Worm (Caenorhabditis elegans) whole organism, mixed stage, embryonic: ENCODE data around the gene sams-1.

ENCODE experiments used
- M03D4.4 ChIP-seq: sonication (generic microtip); optimal IDR thresholded peaks from 2 replicates; lab custom pipeline; 2017; ENCODE audit warnings: mild to moderate bottlenecking, missing genetic modification characterization, missing compliant biosample characterization
- bed-3 ChIP-seq: fragments of 200-800 bp; sonication (Bioruptor generic); optimal IDR thresholded peaks from 3 replicates; lab custom pipeline; 2018; ENCODE audit warnings: mild to moderate bottlenecking, missing genetic modification characterization, moderate library complexity, missing compliant biosample characterization
- blmp-1 ChIP-seq: fragments of 150-350 bp; optimal IDR thresholded peaks from 2 replicates; lab custom pipeline; 2014; ENCODE audit warnings: missing biosample characterization, missing genetic modification characterization
- ceh-43 ChIP-seq: fragments of 200-800 bp; sonication (Bioruptor generic); optimal IDR thresholded peaks from 2 replicates; lab custom pipeline; 2018; ENCODE audit warnings: mild to moderate bottlenecking, missing genetic modification characterization, moderate library complexity, missing compliant biosample characterization
- ces-1 ChIP-seq: fragments of 150-350 bp; optimal IDR thresholded peaks from 2 replicates; lab custom pipeline; 2014; ENCODE audit warnings: missing biosample characterization, missing genetic modification reagents, missing genetic modification characterization
- cnd-1 ChIP-seq: fragments of 200-800 bp; sonication (Bioruptor generic); optimal IDR thresholded peaks from 2 replicates; lab custom pipeline; 2018; ENCODE audit warnings: mild to moderate bottlenecking, missing genetic modification characterization, missing compliant biosample characterization
- drap-1 ChIP-seq: fragments of 200-800 bp; sonication (Bioruptor generic); optimal IDR thresholded peaks from 3 replicates; lab custom pipeline; 2018; ENCODE audit warnings: mild to moderate bottlenecking, missing genetic modification characterization, missing compliant biosample characterization
- elt-1 ChIP-seq: sonication (generic microtip); optimal IDR thresholded peaks from 2 replicates; lab custom pipeline; 2017; ENCODE audit warnings: missing genetic modification characterization, mild to moderate bottlenecking, missing compliant biosample characterization, antibody characterized with exemption, moderate library complexity, borderline replicate concordance; ENCODE audit not compliant: insufficient read depth
- elt-3 ChIP-seq: fragments of 150-350 bp; optimal IDR thresholded peaks from 2 replicates; lab custom pipeline; 2014; ENCODE audit warnings: missing biosample characterization, missing genetic modification characterization
- flh-1 ChIP-seq: fragments of 200-800 bp; sonication (Bioruptor generic); optimal IDR thresholded peaks from 2 replicates; lab custom pipeline; 2018; ENCODE audit warnings: mild to moderate bottlenecking, missing genetic modification characterization, moderate library complexity, missing compliant biosample characterization
- ham-2 ChIP-seq: fragments of 200-800 bp; sonication (Bioruptor generic); optimal IDR thresholded peaks from 2 replicates; lab custom pipeline; 2018; ENCODE audit warnings: mild to moderate bottlenecking, missing genetic modification characterization, missing compliant biosample characterization
- hlh-1 ChIP-seq: fragments of 150-350 bp; optimal IDR thresholded peaks from 2 replicates; lab custom pipeline; 2014; ENCODE audit warnings: missing biosample characterization, missing genetic modification reagents, missing genetic modification characterization
- lin-13 ChIP-seq: fragments of 150-350 bp; optimal IDR thresholded peaks from 2 replicates; lab custom pipeline; 2014; ENCODE audit warnings: missing biosample characterization, missing genetic modification characterization
- lin-32 ChIP-seq: fragments of 200-800 bp; sonication (Bioruptor generic); optimal IDR thresholded peaks from 2 replicates; lab custom pipeline; 2018; ENCODE audit warnings: mild to moderate bottlenecking, missing genetic modification characterization, missing compliant biosample characterization
- lsy-2 ChIP-seq: fragments of 150-350 bp; optimal IDR thresholded peaks from 2 replicates; lab custom pipeline; 2014; ENCODE audit warnings: missing biosample characterization, missing genetic modification characterization
- mab-5 ChIP-seq: fragments of 150-350 bp; optimal IDR thresholded peaks from 2 replicates; lab custom pipeline; 2014; ENCODE audit warnings: missing biosample characterization, missing genetic modification characterization
- mep-1 ChIP-seq: fragments of 150-350 bp; optimal IDR thresholded peaks from 2 replicates; lab custom pipeline; 2017; ENCODE audit warnings: missing biosample characterization, missing genetic modification reagents, missing genetic modification characterization, inconsistent platforms
- nhr-12 ChIP-seq: fragments of 150-350 bp; optimal IDR thresholded peaks from 2 replicates; lab custom pipeline; 2014; ENCODE audit warnings: missing biosample characterization, missing genetic modification characterization
- nhr-2 ChIP-seq: fragments of 150-350 bp; optimal IDR thresholded peaks from 2 replicates; lab custom pipeline; 2014; ENCODE audit warnings: missing biosample characterization, missing genetic modification characterization
- nhr-28 ChIP-seq: fragments of 150-350 bp; optimal IDR thresholded peaks from 2 replicates; lab custom pipeline; 2014; ENCODE audit warnings: missing biosample characterization, missing genetic modification characterization
- nhr-76 ChIP-seq: sonication (generic microtip); optimal IDR thresholded peaks from 2 replicates; lab custom pipeline; 2017; ENCODE audit warnings: missing biosample characterization, missing genetic modification characterization
- pha-4 ChIP-seq: fragments of 150-350 bp; optimal IDR thresholded peaks from 2 replicates; lab custom pipeline; 2018; ENCODE audit warnings: missing biosample characterization, missing genetic modification reagents, missing genetic modification characterization
- sem-2 ChIP-seq: fragments of 200-800 bp; sonication (Bioruptor generic); optimal IDR thresholded peaks from 2 replicates; lab custom pipeline; 2018; ENCODE audit warnings: mild to moderate bottlenecking, missing genetic modification characterization, missing compliant biosample characterization
- snpc-4 ChIP-seq: fragments of 150-350 bp; optimal IDR thresholded peaks from 2 replicates; lab custom pipeline; 2014; ENCODE audit warnings: missing biosample characterization, missing genetic modification characterization
- sptf-1 ChIP-seq: sonication (generic microtip); optimal IDR thresholded peaks from 2 replicates; lab custom pipeline; 2017; ENCODE audit warnings: mild to moderate bottlenecking, missing genetic modification characterization, moderate library complexity, missing compliant biosample characterization
- tbx-8 ChIP-seq: fragments of 200-800 bp; sonication (Bioruptor generic); optimal IDR thresholded peaks from 2 replicates; lab custom pipeline; 2018; ENCODE audit warnings: mild to moderate bottlenecking, missing genetic modification characterization, moderate library complexity, missing compliant biosample characterization
- unc-120 ChIP-seq: sonication (generic microtip); optimal IDR thresholded peaks from 2 replicates; lab custom pipeline; 2017; ENCODE audit warnings: missing genetic modification characterization, missing compliant biosample characterization; ENCODE audit not compliant: poor library complexity, severe bottlenecking
- unc-39 ChIP-seq: fragments of 150-350 bp; optimal IDR thresholded peaks from 2 replicates; lab custom pipeline; 2014; ENCODE audit warnings: missing biosample characterization, missing genetic modification characterization
- unc-62 ChIP-seq: fragments of 150-350 bp; optimal IDR thresholded peaks from 2 replicates; lab custom pipeline; 2014; ENCODE audit warnings: missing biosample characterization, missing genetic modification reagents, missing genetic modification characterization
- ztf-11 ChIP-seq: fragments of 150-350 bp; optimal IDR thresholded peaks from 2 replicates; lab custom pipeline; 2014; ENCODE audit warnings: missing biosample characterization, missing genetic modification characterization

The sams-1 gene

DNA sequence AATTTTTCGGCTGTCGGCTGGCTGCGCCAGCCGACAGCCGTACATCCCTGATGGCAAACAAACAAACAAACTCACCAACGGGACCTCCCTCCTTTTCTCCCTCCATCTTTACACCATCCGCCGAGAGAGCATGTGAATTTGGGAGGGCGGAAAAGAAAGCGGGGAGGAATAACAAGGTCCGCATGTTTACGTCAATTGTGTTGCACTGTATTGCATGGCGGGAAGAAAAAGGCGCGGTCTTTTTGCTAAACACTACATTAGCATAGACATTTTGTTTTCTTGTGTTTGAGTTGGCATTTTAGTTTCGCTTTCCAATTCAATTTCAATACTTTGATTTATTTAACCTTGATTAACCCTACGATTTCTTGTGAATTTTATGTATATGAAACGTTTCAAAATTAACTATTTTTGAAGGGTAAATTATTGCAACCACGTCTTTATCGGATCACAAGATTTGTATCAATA is 22.2 kb downstream of the sams-1 start, which contains the start of gene C49F5.6:
C49F5.6 (plus strand) TSS at position 415 of the 465 bp plus-strand sequence.
- TF ChIP-seq nhr-2 (no peak), mep-1 (no peak), flh-1 (no peak), ceh-43 (GFP tag; lab: Kevin White, UChicago) (no peak), lin-32 (GFP tag; lab: Kevin White, UChicago) (no peak)

- no peak for TF ChIP-seq hlh-1 (tag; lab: Kevin White, UChicago)
- TF ChIP-seq ces-1 (GFP tag; lab: Kevin White, UChicago) = no peak
- TF ChIP-seq drap-1 = no peak
- TF ChIP-seq cnd-1 (tag; lab: Kevin White, UChicago) = no peak
- no peak for TF ChIP-seq nhr-76 (tag; lab: Kevin White, UChicago)
- no peak for TF ChIP-seq flh-1
- TF ChIP-seq mab-5 = no peak
- TF ChIP-seq mep-1 = no peak
- TF ChIP-seq tbx-8 = no peak
- TF ChIP-seq sptf-1 (tag; lab: Kevin White, UChicago) = no peak
- no peak for TF ChIP-seq lsy-2 (tag; lab: Kevin White, UChicago)
- no peak for TF ChIP-seq blmp-1 (tag; lab: Kevin White, UChicago)
- TF ChIP-seq snpc-4 = no peak
- TF ChIP-seq nhr-28 (tag; lab: Kevin White, UChicago) = no peak
- TF ChIP-seq M03D4.4 = no peak
- TF ChIP-seq sem-2 (GFP tag; lab: Kevin White, UChicago) = no peak
- TF ChIP-seq bed-3 = no peak
- no peak for TF ChIP-seq unc-39
- no peak for TF ChIP-seq elt-3 (tag; lab: Kevin White, UChicago)
These were observed 26.5 kb downstream of the sams-1 start for ce11 chrX:11992246-11992645.

DNA sequence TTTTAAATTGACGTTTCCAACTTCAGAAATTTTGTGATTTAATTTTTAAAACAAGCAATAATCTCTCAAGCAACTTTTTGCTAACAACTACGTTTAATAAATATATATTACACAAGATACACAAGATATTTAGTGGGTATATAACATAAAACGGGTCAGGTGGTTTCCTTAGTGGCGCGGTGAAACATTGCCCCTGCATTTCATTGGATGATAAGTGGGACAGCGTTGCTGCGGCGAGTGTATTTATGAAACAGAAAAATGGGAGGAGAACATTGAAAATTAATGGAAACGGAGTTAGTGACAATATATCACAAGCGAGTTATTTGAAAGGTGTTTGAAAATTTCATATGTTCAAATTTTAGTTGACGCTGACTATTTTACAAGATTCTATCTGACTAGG is 27.0 kb downstream of the sams-1 start:
- TF ChIP-seq unc-120 (no peak), elt-3 (tag; lab: Kevin White, UChicago) (no peak)

ce11 chrX:11993327-11993726 is 27.6 kb downstream of the sams-1 start:
- TF ChIP-seq flh-1 (no peak), mab-5 (no peak), tbx-8 (no peak), sem-2 (GFP tag; lab: Kevin White, UChicago) (no peak), drap-1 (no peak), blmp-1 (tag; lab: Kevin White, UChicago) (no peak), lsy-2 (tag; lab: Kevin White, UChicago) (no peak), ceh-43 (GFP tag; lab: Kevin White, UChicago) (no peak), elt-1 (tag; lab: Kevin White, UChicago) (no peak), nhr-28 (tag; lab: Kevin White, UChicago) (no peak), snpc-4 (no peak), lin-13 (tag; lab: Kevin White, UChicago) (no peak), unc-62 (GFP tag; lab: Kevin White, UChicago) (no peak), unc-39 (no peak), cnd-1 (tag; lab: Kevin White, UChicago) (no peak), sptf-1 (tag; lab: Kevin White, UChicago) (no peak), nhr-76 (tag; lab: Kevin White, UChicago) (no peak), bed-3 (no peak)

- TF ChIP-seq pha-4 (tag; lab: Kevin White, UChicago) = no peak
- no peak for TF ChIP-seq M03D4.4
- no peak for TF ChIP-seq lin-32 (GFP tag; lab: Kevin White, UChicago)
- no peak for TF ChIP-seq tbx-8
- no peak for TF ChIP-seq unc-120
- no peak for TF ChIP-seq blmp-1 (tag; lab: Kevin White, UChicago)
- TF ChIP-seq snpc-4 = no peak
- TF ChIP-seq, all 35 proteins: peak for 0
These were observed 28.7 kb downstream of the sams-1 start, which contains the start of gene C49F5.7 for ce11 chrX:11994484-11994883. TSS of gene C49F5.7 (plus strand) at chrX:11994784.

ce11 chrX:11996606-11997005 is 30.8 kb downstream of the sams-1 start:
- TF ChIP-seq nhr-12 = no peak
- TF ChIP-seq lin-13 (tag; lab: Kevin White, UChicago) = no peak
- TF ChIP-seq ham-2 (GFP tag; lab: Kevin White, UChicago) = no peak
- no peak for TF ChIP-seq nhr-76 (tag; lab: Kevin White, UChicago)
- TF ChIP-seq ceh-43 (GFP tag; lab: Kevin White, UChicago) = no peak
- no peak for TF ChIP-seq flh-1
- TF ChIP-seq pha-4 (tag; lab: Kevin White, UChicago) = no peak
- no peak for TF ChIP-seq sem-2 (GFP tag; lab: Kevin White, UChicago)
- no peak for TF ChIP-seq nhr-28 (tag; lab: Kevin White, UChicago)
- TF ChIP-seq lin-32 (GFP tag; lab: Kevin White, UChicago) = no peak
- TF ChIP-seq unc-120 = no peak
- TF ChIP-seq lsy-2 (tag; lab: Kevin White, UChicago) = no peak
- no peak for TF ChIP-seq blmp-1 (tag; lab: Kevin White, UChicago)
- TF ChIP-seq ztf-11 = no peak
